Worm (Caenorhabditis elegans) whole organism, L4 larva: ENCODE data around the gene F39H12.1.

ENCODE experiments used
- F10B5.3 ChIP-seq: sonication (generic microtip); optimal IDR thresholded peaks from 2 replicates; lab custom pipeline; 2016; ENCODE audit warnings: mild to moderate bottlenecking, missing genetic modification characterization, missing compliant biosample characterization
- F44E2.7 ChIP-seq: fragments of 200-800 bp; sonication (Bioruptor generic); IDR thresholded peaks from 2 replicates; pipeline ENCODE4 v2.1.2; 2022; ENCODE audit warnings: missing genetic modification characterization, missing compliant biosample characterization
- R02D3.7 ChIP-seq: fragments of 150-350 bp; sonication (generic microtip); optimal IDR thresholded peaks from 3 replicates; lab custom pipeline; 2014; ENCODE audit warnings: missing biosample characterization, missing genetic modification characterization
- T20F7.1 ChIP-seq: fragments of 200-800 bp; sonication (Bioruptor generic); optimal IDR thresholded peaks from 2 replicates; lab custom pipeline; 2018; ENCODE audit warnings: mild to moderate bottlenecking, missing genetic modification characterization, missing compliant biosample characterization
- Y48G9A.11 ChIP-seq: fragments of 200-800 bp; sonication (Bioruptor generic); IDR thresholded peaks from 2 replicates; pipeline ENCODE4 v1.3.6; 2022; ENCODE audit warnings: missing genetic modification reagents, missing genetic modification characterization, missing compliant biosample characterization
- aly-2 ChIP-seq: sonication (generic microtip); optimal IDR thresholded peaks from 2 replicates; lab custom pipeline; 2018; ENCODE audit warnings: missing biosample characterization, missing genetic modification characterization
- arid-1 ChIP-seq: fragments of 200-800 bp; sonication (Bioruptor generic); conservative IDR thresholded peaks from 2 replicates; pipeline ENCODE4 v1.3.6; 2022; ENCODE audit warnings: missing genetic modification reagents, missing genetic modification characterization, missing compliant biosample characterization
- attf-4 ChIP-seq: sonication (generic microtip); optimal IDR thresholded peaks from 3 replicates; lab custom pipeline; 2017; ENCODE audit warnings: missing biosample characterization, missing genetic modification characterization
- ceh-28 ChIP-seq: fragments of 150-350 bp; optimal IDR thresholded peaks from 2 replicates; lab custom pipeline; 2014; ENCODE audit warnings: missing biosample characterization, missing genetic modification reagents, missing genetic modification characterization
- ceh-82 ChIP-seq: sonication (generic microtip); optimal IDR thresholded peaks from 2 replicates; lab custom pipeline; 2017; ENCODE audit warnings: missing biosample characterization, missing genetic modification characterization
- cey-2 ChIP-seq: sonication (generic microtip); optimal IDR thresholded peaks from 3 replicates; lab custom pipeline; 2017; ENCODE audit warnings: missing genetic modification characterization, mild to moderate bottlenecking, missing compliant biosample characterization, antibody characterized with exemption, borderline replicate concordance; ENCODE audit not compliant: insufficient read depth
- ctbp-1 ChIP-seq: fragments of 200-800 bp; sonication (Bioruptor generic); IDR thresholded peaks from 2 replicates; pipeline ENCODE4 v1.3.6; 2022; ENCODE audit warnings: missing genetic modification reagents, missing genetic modification characterization, missing compliant biosample characterization
- daf-12 ChIP-seq: fragments of 150-350 bp; optimal IDR thresholded peaks from 2 replicates; lab custom pipeline; 2014; ENCODE audit warnings: missing biosample characterization, missing genetic modification reagents, missing genetic modification characterization
- daf-19 ChIP-seq: fragments of 200-800 bp; sonication (Bioruptor generic); conservative IDR thresholded peaks from 2 replicates; pipeline ENCODE4 v1.3.6; 2022; ENCODE audit warnings: missing genetic modification characterization, missing compliant biosample characterization
- daf-8 ChIP-seq: fragments of 200-800 bp; sonication (Bioruptor generic); IDR thresholded peaks from 2 replicates; pipeline ENCODE4 v1.3.6; 2022; ENCODE audit warnings: missing genetic modification characterization, missing compliant biosample characterization
- dmd-6 ChIP-seq: fragments of 200-800 bp; sonication (Bioruptor generic); IDR thresholded peaks from 2 replicates; pipeline ENCODE4 v1.3.6; 2022; ENCODE audit warnings: missing genetic modification reagents, missing genetic modification characterization, missing compliant biosample characterization
- duxl-1 ChIP-seq: sonication (generic microtip); optimal IDR thresholded peaks from 2 replicates; lab custom pipeline; 2016; ENCODE audit warnings: mild to moderate bottlenecking, missing genetic modification characterization, moderate library complexity, missing compliant biosample characterization; ENCODE audit not compliant: poor library complexity
- egl-43 ChIP-seq: fragments of 200-800 bp; sonication (Bioruptor generic); IDR thresholded peaks from 2 replicates; pipeline ENCODE4 v1.3.6; 2022; ENCODE audit warnings: missing genetic modification reagents, missing genetic modification characterization, missing compliant biosample characterization
- fkh-10 ChIP-seq: fragments of 150-350 bp; optimal IDR thresholded peaks from 2 replicates; lab custom pipeline; 2014; ENCODE audit warnings: missing biosample characterization, missing genetic modification reagents, missing genetic modification characterization
- gei-8 ChIP-seq: fragments of 200-800 bp; sonication (Bioruptor generic); optimal IDR thresholded peaks from 2 replicates; lab custom pipeline; 2018; ENCODE audit warnings: mild to moderate bottlenecking, missing genetic modification characterization, missing compliant biosample characterization
- hif-1 ChIP-seq, 2 experiments: sonication (generic microtip); optimal IDR thresholded peaks; 2 replicates each; lab custom pipeline; 2016 to 2017; ENCODE audit warnings: missing compliant biosample characterization in 2 of 2, missing genetic modification characterization in 2 of 2, missing genetic modification reagents in 2 of 2, missing genotype in 2 of 2, mild to moderate bottlenecking in 1 of 2
- hlh-11 ChIP-seq: fragments of 200-800 bp; sonication (Bioruptor generic); optimal IDR thresholded peaks from 2 replicates; lab custom pipeline; 2018; ENCODE audit warnings: mild to moderate bottlenecking, missing genetic modification characterization, missing compliant biosample characterization
- lin-13 ChIP-seq: fragments of 150-350 bp; optimal IDR thresholded peaks from 2 replicates; lab custom pipeline; 2014; ENCODE audit warnings: missing biosample characterization, missing genetic modification reagents, missing genetic modification characterization
- lin-15B ChIP-seq: fragments of 150-350 bp; sonication (generic microtip); optimal IDR thresholded peaks from 3 replicates; lab custom pipeline; 2014; ENCODE audit warnings: missing biosample characterization, missing genetic modification characterization
- lin-29 ChIP-seq: fragments of 200-800 bp; sonication (Bioruptor generic); IDR thresholded peaks from 2 replicates; pipeline ENCODE4 v1.3.6; 2022; ENCODE audit warnings: missing genetic modification reagents, missing genetic modification characterization, missing compliant biosample characterization
- lin-39 ChIP-seq: fragments of 150-350 bp; optimal IDR thresholded peaks from 2 replicates; lab custom pipeline; 2014; ENCODE audit warnings: missing biosample characterization, missing genetic modification reagents, missing genetic modification characterization
- mdt-29 ChIP-seq: fragments of 200-800 bp; sonication (Bioruptor generic); IDR thresholded peaks from 2 replicates; pipeline ENCODE4 v1.3.6; 2022; ENCODE audit warnings: missing genetic modification reagents, missing genetic modification characterization, missing compliant biosample characterization
- mxl-3 ChIP-seq: fragments of 200-800 bp; sonication (Bioruptor generic); optimal IDR thresholded peaks from 2 replicates; lab custom pipeline; 2018; ENCODE audit warnings: mild to moderate bottlenecking, missing genetic modification characterization, missing compliant biosample characterization
- nhr-102 ChIP-seq: sonication (generic microtip); optimal IDR thresholded peaks from 2 replicates; lab custom pipeline; 2016; ENCODE audit warnings: mild to moderate bottlenecking, missing genetic modification characterization, moderate library complexity, missing compliant biosample characterization
- nhr-111 ChIP-seq: fragments of 200-800 bp; sonication (Bioruptor generic); optimal IDR thresholded peaks from 2 replicates; lab custom pipeline; 2018; ENCODE audit warnings: mild to moderate bottlenecking, missing genetic modification characterization, missing compliant biosample characterization
- nhr-237 ChIP-seq: sonication (generic microtip); optimal IDR thresholded peaks from 2 replicates; lab custom pipeline; 2017; ENCODE audit warnings: missing biosample characterization, missing genetic modification characterization
- nhr-25 ChIP-seq: sonication (generic microtip); optimal IDR thresholded peaks from 2 replicates; lab custom pipeline; 2017; ENCODE audit warnings: missing genetic modification characterization, mild to moderate bottlenecking, missing compliant biosample characterization, antibody characterized with exemption, moderate library complexity, borderline replicate concordance; ENCODE audit not compliant: insufficient read depth
- nhr-28 ChIP-seq: fragments of 150-350 bp; optimal IDR thresholded peaks from 2 replicates; lab custom pipeline; 2014; ENCODE audit warnings: missing biosample characterization, missing genetic modification characterization
- nhr-48 ChIP-seq: sonication (generic microtip); optimal IDR thresholded peaks from 2 replicates; lab custom pipeline; 2016; ENCODE audit warnings: mild to moderate bottlenecking, missing genetic modification characterization, missing compliant biosample characterization
- nhr-77 ChIP-seq: fragments of 150-350 bp; optimal IDR thresholded peaks from 2 replicates; lab custom pipeline; 2014; ENCODE audit warnings: missing biosample characterization, missing genetic modification characterization
- php-3 ChIP-seq: fragments of 200-800 bp; sonication (Bioruptor generic); IDR thresholded peaks from 2 replicates; pipeline ENCODE4 v1.3.6; 2022; ENCODE audit warnings: missing genetic modification reagents, missing genetic modification characterization, missing compliant biosample characterization
- pqm-1 ChIP-seq: sonication (generic microtip); optimal IDR thresholded peaks from 2 replicates; lab custom pipeline; 2017; ENCODE audit warnings: missing biosample characterization, missing genetic modification characterization
- rbr-2 ChIP-seq: sonication (generic microtip); optimal IDR thresholded peaks from 2 replicates; lab custom pipeline; 2016; ENCODE audit warnings: missing genotype, missing genetic modification characterization, missing compliant biosample characterization
- saeg-2 ChIP-seq: fragments of 200-800 bp; sonication (Bioruptor generic); IDR thresholded peaks from 2 replicates; pipeline ENCODE4 v1.3.6; 2022; ENCODE audit warnings: missing genetic modification reagents, missing genetic modification characterization, missing compliant biosample characterization
- skn-1 ChIP-seq: fragments of 150-350 bp; optimal IDR thresholded peaks from 2 replicates; lab custom pipeline; 2014; ENCODE audit warnings: missing biosample characterization, missing genetic modification characterization
- snpc-1.2 ChIP-seq: fragments of 200-800 bp; sonication (Bioruptor generic); IDR thresholded peaks from 2 replicates; pipeline ENCODE4 v1.3.6; 2022; ENCODE audit warnings: missing genetic modification reagents, missing genetic modification characterization, missing compliant biosample characterization
- snpc-4 ChIP-seq: fragments of 150-350 bp; optimal IDR thresholded peaks from 2 replicates; lab custom pipeline; 2014; ENCODE audit warnings: missing biosample characterization, missing genetic modification characterization
- spr-1 ChIP-seq: sonication (generic microtip); optimal IDR thresholded peaks from 2 replicates; lab custom pipeline; 2016; ENCODE audit warnings: mild to moderate bottlenecking, missing genetic modification characterization, missing compliant biosample characterization
- tag-97 ChIP-seq: fragments of 200-800 bp; sonication (Bioruptor generic); IDR thresholded peaks from 2 replicates; pipeline ENCODE4 v1.3.6; 2022; ENCODE audit warnings: missing genetic modification characterization, missing compliant biosample characterization
- tra-1 ChIP-seq: fragments of 200-800 bp; sonication (Bioruptor generic); IDR thresholded peaks from 2 replicates; pipeline ENCODE4 v1.3.6; 2022; ENCODE audit warnings: missing genetic modification reagents, missing genetic modification characterization, missing compliant biosample characterization
- unc-130 ChIP-seq: sonication (generic microtip); optimal IDR thresholded peaks from 2 replicates; lab custom pipeline; 2016; ENCODE audit warnings: missing genetic modification reagents, missing genetic modification characterization, missing compliant biosample characterization
- unc-62 ChIP-seq, 3 experiments: fragments of 150-350 bp in 1 of 3; sonication (generic microtip); optimal IDR thresholded peaks in 2 of 3; peaks in 1 of 3; 1 replicate in 1 of 3; 2 replicates in 2 of 3; lab custom pipeline; 2014 to 2017; ENCODE audit warnings: missing biosample characterization in 3 of 3, missing genetic modification characterization in 3 of 3, missing genetic modification reagents in 3 of 3, missing genotype in 1 of 3
- zag-1 ChIP-seq: fragments of 150-350 bp; optimal IDR thresholded peaks from 2 replicates; lab custom pipeline; 2014; ENCODE audit warnings: missing biosample characterization, missing genetic modification characterization
- zfp-2 ChIP-seq: sonication (generic microtip); optimal IDR thresholded peaks from 2 replicates; lab custom pipeline; 2016; ENCODE audit warnings: mild to moderate bottlenecking, missing genetic modification characterization, missing compliant biosample characterization
- zfp-3 ChIP-seq: fragments of 200-800 bp; sonication (Bioruptor generic); conservative IDR thresholded peaks from 2 replicates; pipeline ENCODE4 v1.3.6; 2022; ENCODE audit warnings: missing genetic modification reagents, missing genetic modification characterization, missing compliant biosample characterization
- ztf-7 ChIP-seq: fragments of 150-350 bp; optimal IDR thresholded peaks from 2 replicates; lab custom pipeline; 2014; ENCODE audit warnings: missing biosample characterization, missing genetic modification characterization

The F39H12.1 gene

ce11 chrX:806515-806914 is 28.1 kb upstream of the F39H12.1 start (continued):
- TF ChIP-seq lin-29 (peak; percentile 97), unc-130 (GFP tag; lab: Kevin White, UChicago) (no peak), aly-2 (tag; lab: Kevin White, UChicago) (no peak), ceh-82 (tag; lab: Kevin White, UChicago) (peak; percentile 70), rbr-2 (tag; lab: Kevin White, UChicago) (peak; percentile 99), nhr-111 (GFP tag; lab: Kevin White, UChicago) (peak; percentile 72), tag-97 (no peak), nhr-48 (tag; lab: Kevin White, UChicago) (peak; percentile 96), php-3 (GFP tag; lab: Robert Waterston, UW) (peak; percentile 98), hlh-11 (peak; percentile 97), F10B5.3 (tag; lab: Kevin White, UChicago) (peak; percentile 97), daf-8 (GFP tag; lab: Robert Waterston, UW) (peak; percentile 68; the same call in 1 of the 2 replicates), lin-15B (tag; lab: Kevin White, UChicago) (peak; percentile 67), R02D3.7 (tag; lab: Kevin White, UChicago) (peak; percentile 38), nhr-102 (peak; percentile 99), unc-62 (GFP tag; optimal IDR thresholded peaks at IDR 0.05 in 1 of 2; lab: Kevin White, UChicago) (peak; percentile 60 to 99), unc-62 (tag; optimal IDR thresholded peaks at IDR 0.05; lab: Kevin White, UChicago) (no peak), lin-13 (GFP tag; lab: Kevin White, UChicago) (peak; percentile 96), gei-8 (peak; percentile 68), spr-1 (tag; lab: Kevin White, UChicago) (peak; percentile 97), ctbp-1 (GFP tag; lab: Robert Waterston, UW) (peak; percentile 96), pqm-1 (tag; lab: Kevin White, UChicago) (peak; percentile 69), duxl-1 (tag; lab: Kevin White, UChicago) (peak; percentile 99), dmd-6 (GFP tag; lab: Robert Waterston, UW) (peak; percentile 97), hif-1 (tag; optimal IDR thresholded peaks at IDR 0.05; lab: Kevin White, UChicago) (peak; percentile 77 to 83), Y48G9A.11 (no peak), zag-1 (peak; percentile 92), nhr-77 (tag; lab: Kevin White, UChicago) (peak; percentile 100), attf-4 (tag; lab: Kevin White, UChicago) (peak; percentile 71), zfp-2 (tag; lab: Kevin White, UChicago) (peak; percentile 90), zfp-3 (GFP tag; lab: Robert Waterston, UW) (peak; percentile 94), egl-43 (peak; percentile 99), mxl-3 (GFP tag; lab: Kevin White, UChicago) (peak; percentile 96), daf-19 (peak; percentile 90), mdt-29 (GFP tag; lab: Robert Waterston, UW) (peak; percentile 89), F44E2.7 (GFP tag; lab: Robert Waterston, UW) (no peak), nhr-28 (peak; percentile 96), saeg-2 (GFP tag; lab: Robert Waterston, UW) (peak; percentile 95), ztf-7 (tag; lab: Kevin White, UChicago) (peak; percentile 95), snpc-4 (tag; lab: Kevin White, UChicago) (peak; percentile 48), daf-12 (no peak), nhr-237 (peak; percentile 87), cey-2 (tag; lab: Kevin White, UChicago) (peak; percentile 72), snpc-1.2 (GFP tag; lab: Robert Waterston, UW) (peak; percentile 60; the same call in 1 of the 2 replicates), skn-1 (tag; lab: Kevin White, UChicago) (no peak), lin-39 (peak; percentile 86), nhr-25 (tag; lab: Kevin White, UChicago) (peak; percentile 91), fkh-10 (GFP tag; lab: Kevin White, UChicago) (peak; percentile 99), arid-1 (GFP tag; lab: Robert Waterston, UW) (peak; percentile 92), T20F7.1 (peak; percentile 93), tra-1 (GFP tag; lab: Robert Waterston, UW) (peak; percentile 93), ceh-28 (tag; lab: Kevin White, UChicago) (peak; percentile 83)
